Fruit fly (Drosophila melanogaster) whole organism, prepupa: ENCODE data around the gene CG17734.

Experiments
- CG10631 ChIP-seq: fragments of 200-800 bp; sonication (Bioruptor generic); optimal IDR thresholded peaks from 2 replicates; lab custom pipeline; 2016; ENCODE audit warnings: missing biosample characterization, missing genetic modification characterization
- CG11294 ChIP-seq: fragments of 200-800 bp; sonication (Bioruptor generic); IDR thresholded peaks from 2 replicates; pipeline ENCODE4 v1.3.6; 2022; ENCODE audit warnings: missing biosample characterization, missing genetic modification characterization
- CG11762 ChIP-seq: fragments of 200-800 bp; sonication (Bioruptor generic); optimal IDR thresholded peaks from 3 replicates; lab custom pipeline; 2016; ENCODE audit warnings: missing biosample characterization, missing genetic modification characterization; ENCODE audit not compliant: insufficient read depth
- CG11902 ChIP-seq: fragments of 200-800 bp; sonication (Bioruptor generic); optimal IDR thresholded peaks from 3 replicates; lab custom pipeline; 2016; ENCODE audit warnings: missing biosample characterization, missing genetic modification characterization
- CG1621 ChIP-seq: fragments of 200-800 bp; sonication (Bioruptor generic); optimal IDR thresholded peaks from 3 replicates; lab custom pipeline; 2018; ENCODE audit warnings: missing biosample characterization, mild to moderate bottlenecking, missing genetic modification characterization
- CG16779 ChIP-seq: fragments of 200-800 bp; sonication (Bioruptor generic); optimal IDR thresholded peaks from 3 replicates; lab custom pipeline; 2017; ENCODE audit warnings: missing biosample characterization, mild to moderate bottlenecking, missing genetic modification characterization
- CG3032 ChIP-seq: fragments of 200-800 bp; optimal IDR thresholded peaks from 2 replicates; lab custom pipeline; 2019; ENCODE audit warnings: missing biosample characterization, mild to moderate bottlenecking, missing genetic modification characterization, moderate library complexity
- CG34406 ChIP-seq: fragments of 200-800 bp; sonication (Bioruptor generic); optimal IDR thresholded peaks from 3 replicates; lab custom pipeline; 2016; ENCODE audit warnings: missing biosample characterization, missing genetic modification characterization
- CG3919 ChIP-seq: fragments of 200-800 bp; sonication (Bioruptor generic); optimal IDR thresholded peaks from 3 replicates; lab custom pipeline; 2016; ENCODE audit warnings: missing biosample characterization, missing genetic modification characterization
- CG6163 ChIP-seq: fragments of 200-800 bp; sonication (Bioruptor generic); IDR thresholded peaks from 3 replicates; pipeline ENCODE4 v1.3.6; 2022; ENCODE audit warnings: missing biosample characterization, missing genetic modification characterization
- CG6276 ChIP-seq: fragments of 200-800 bp; sonication (Bioruptor generic); optimal IDR thresholded peaks from 2 replicates; lab custom pipeline; 2017; ENCODE audit warnings: missing biosample characterization, mild to moderate bottlenecking, missing genetic modification characterization
- CG6792 ChIP-seq: fragments of 200-800 bp; sonication (Bioruptor generic); optimal IDR thresholded peaks from 3 replicates; lab custom pipeline; 2016; ENCODE audit warnings: missing biosample characterization, missing genetic modification characterization
- CG6854 ChIP-seq: fragments of 200-800 bp; sonication (Bioruptor generic); optimal IDR thresholded peaks from 2 replicates; lab custom pipeline; 2017; ENCODE audit warnings: missing biosample characterization, mild to moderate bottlenecking, missing genetic modification characterization
- CG7368 ChIP-seq: fragments of 200-800 bp; sonication (Bioruptor generic); optimal IDR thresholded peaks from 3 replicates; lab custom pipeline; 2016; ENCODE audit warnings: missing biosample characterization, missing genetic modification characterization
- CG8319 ChIP-seq: fragments of 200-800 bp; sonication (Bioruptor generic); optimal IDR thresholded peaks from 3 replicates; lab custom pipeline; 2016; ENCODE audit warnings: missing biosample characterization, missing genetic modification characterization
- CG8632 ChIP-seq: fragments of 200-800 bp; sonication (Bioruptor generic); optimal IDR thresholded peaks from 3 replicates; lab custom pipeline; 2016; ENCODE audit warnings: missing biosample characterization, missing genetic modification characterization
- CG9139 ChIP-seq: fragments of 200-800 bp; sonication (Bioruptor generic); optimal IDR thresholded peaks from 3 replicates; lab custom pipeline; 2017; ENCODE audit warnings: missing biosample characterization, mild to moderate bottlenecking, missing genetic modification characterization
- Eip78C ChIP-seq: fragments of 200-800 bp; sonication (Bioruptor generic); peaks from one replicate; lab custom pipeline; 2016; ENCODE audit warnings: missing biosample characterization, missing genetic modification characterization
- Eip93F ChIP-seq: fragments of 200-800 bp; sonication (Bioruptor generic); optimal IDR thresholded peaks from 2 replicates; lab custom pipeline; 2016; ENCODE audit warnings: missing biosample characterization, mild to moderate bottlenecking, missing genetic modification characterization
- Ets21C ChIP-seq: fragments of 200-800 bp; sonication (Bioruptor generic); optimal IDR thresholded peaks from 3 replicates; lab custom pipeline; 2016; ENCODE audit warnings: missing biosample characterization, missing genetic modification characterization
- Ets96B ChIP-seq: fragments of 200-800 bp; optimal IDR thresholded peaks from 2 replicates; lab custom pipeline; 2019; ENCODE audit warnings: missing biosample characterization, mild to moderate bottlenecking, missing genetic modification characterization, moderate library complexity
- Gug ChIP-seq: fragments of 200-800 bp; sonication (Bioruptor generic); IDR thresholded peaks from 2 replicates; pipeline ENCODE4 v1.3.6; 2022; ENCODE audit warnings: missing biosample characterization, missing genetic modification characterization
- Hr38 ChIP-seq: sonication (Bioruptor generic); optimal IDR thresholded peaks from 2 replicates; lab custom pipeline; 2016; ENCODE audit warnings: missing biosample characterization, missing genetic modification characterization
- Hr4 ChIP-seq: fragments of 200-800 bp; sonication (Bioruptor generic); optimal IDR thresholded peaks from 3 replicates; lab custom pipeline; 2016; ENCODE audit warnings: missing biosample characterization, missing genetic modification characterization
- Lpt ChIP-seq: fragments of 200-800 bp; sonication (Bioruptor generic); optimal IDR thresholded peaks from 3 replicates; lab custom pipeline; 2016; ENCODE audit warnings: missing biosample characterization, missing genetic modification characterization
- OdsH ChIP-seq: fragments of 200-800 bp; sonication (Bioruptor generic); optimal IDR thresholded peaks from 3 replicates; lab custom pipeline; 2016; ENCODE audit warnings: missing biosample characterization, missing genetic modification characterization
- Smox ChIP-seq: fragments of 200-800 bp; sonication (Bioruptor generic); optimal IDR thresholded peaks from 3 replicates; lab custom pipeline; 2016; ENCODE audit warnings: missing biosample characterization, missing genetic modification characterization
- Sox14 ChIP-seq: fragments of 200-800 bp; sonication (Bioruptor generic); optimal IDR thresholded peaks from 3 replicates; lab custom pipeline; 2016; ENCODE audit warnings: missing biosample characterization, missing genetic modification characterization
- Sox15 ChIP-seq: fragments of 200-800 bp; sonication (Bioruptor generic); optimal IDR thresholded peaks from 3 replicates; lab custom pipeline; 2016; ENCODE audit warnings: missing biosample characterization, missing genetic modification characterization
- achi ChIP-seq: fragments of 200-800 bp; sonication (Bioruptor generic); optimal IDR thresholded peaks from 3 replicates; lab custom pipeline; 2016; ENCODE audit warnings: missing biosample characterization, missing genetic modification characterization
- acj6 ChIP-seq: fragments of 200-800 bp; sonication (Bioruptor generic); optimal IDR thresholded peaks from 3 replicates; lab custom pipeline; 2016; ENCODE audit warnings: missing biosample characterization, missing genetic modification characterization
- cyc ChIP-seq: fragments of 200-800 bp; sonication (Bioruptor generic); optimal IDR thresholded peaks from 3 replicates; lab custom pipeline; 2016; ENCODE audit warnings: missing biosample characterization, missing genetic modification characterization
- dac ChIP-seq: fragments of 200-800 bp; sonication (Bioruptor generic); optimal IDR thresholded peaks from 2 replicates; lab custom pipeline; 2017; ENCODE audit warnings: missing biosample characterization, mild to moderate bottlenecking, missing genetic modification characterization
- dsx ChIP-seq: fragments of 200-800 bp; optimal IDR thresholded peaks from 3 replicates; lab custom pipeline; 2019; ENCODE audit warnings: missing biosample characterization, mild to moderate bottlenecking, missing genetic modification characterization, moderate library complexity; ENCODE audit not compliant: poor library complexity, severe bottlenecking
- eg ChIP-seq: fragments of 200-800 bp; sonication (Bioruptor generic); IDR thresholded peaks from 3 replicates; pipeline ENCODE4 v1.3.6; 2022; ENCODE audit warnings: missing biosample characterization, missing genetic modification characterization
- fd59A ChIP-seq: fragments of 200-800 bp; sonication (Bioruptor generic); optimal IDR thresholded peaks from 2 replicates; lab custom pipeline; 2017; ENCODE audit warnings: missing biosample characterization, mild to moderate bottlenecking, missing genetic modification characterization, missing genetic modification reagents
- fd85E ChIP-seq: fragments of 200-800 bp; sonication (Bioruptor generic); optimal IDR thresholded peaks from 3 replicates; lab custom pipeline; 2016; ENCODE audit warnings: missing biosample characterization, missing genetic modification characterization
- fkh ChIP-seq: fragments of 200-800 bp; sonication (Bioruptor generic); optimal IDR thresholded peaks from 3 replicates; lab custom pipeline; 2017; ENCODE audit warnings: missing biosample characterization, mild to moderate bottlenecking, missing genetic modification characterization, moderate library complexity
- lz ChIP-seq: fragments of 200-800 bp; sonication (Bioruptor generic); optimal IDR thresholded peaks from 3 replicates; lab custom pipeline; 2016; ENCODE audit warnings: missing biosample characterization, missing genetic modification characterization
- net ChIP-seq: fragments of 200-800 bp; sonication (Bioruptor generic); optimal IDR thresholded peaks from 3 replicates; lab custom pipeline; 2016; ENCODE audit warnings: missing biosample characterization, missing genetic modification characterization
- salr ChIP-seq, 2 experiments: fragments of 200-800 bp; sonication (Bioruptor generic); optimal IDR thresholded peaks; 3 replicates each; lab custom pipeline; 2016 to 2018; ENCODE audit warnings: missing biosample characterization in 2 of 2, missing genetic modification characterization in 2 of 2, mild to moderate bottlenecking in 1 of 2
- spab ChIP-seq: fragments of 200-800 bp; sonication (Bioruptor generic); optimal IDR thresholded peaks from 2 replicates; lab custom pipeline; 2017; ENCODE audit warnings: missing biosample characterization, mild to moderate bottlenecking, missing genetic modification characterization, missing genetic modification reagents
- ss ChIP-seq, 2 experiments: fragments of 200-800 bp; sonication (Bioruptor generic); optimal IDR thresholded peaks; 2 replicates in 1 of 2; 3 replicates in 1 of 2; lab custom pipeline; 2017 to 2018; ENCODE audit warnings: mild to moderate bottlenecking in 2 of 2, missing biosample characterization in 2 of 2, missing genetic modification characterization in 2 of 2, moderate library complexity in 1 of 2
- svp ChIP-seq: fragments of 200-800 bp; sonication (Bioruptor generic); peaks from one replicate; lab custom pipeline; 2016; ENCODE audit warnings: missing biosample characterization, missing genetic modification characterization

Gene CG17734

dm6 chr3R:11226496-11226895 lies 17.3 kb downstream of the CG17734 start, which contains the start of gene CG17726 (continued):
- TF ChIP-seq Lpt (GFP tag; lab: Kevin White, UChicago) (peak; percentile 87), CG6276 (GFP tag; lab: Kevin White, UChicago) (no peak), dsx (GFP tag; lab: Kevin White, UChicago) (peak; percentile 96), CG6163 (GFP tag; lab: Robert Waterston, UW) (peak; percentile 99), CG10631 (GFP tag; lab: Kevin White, UChicago) (no peak), net (GFP tag; lab: Kevin White, UChicago) (peak; percentile 96), svp (GFP tag; lab: Kevin White, UChicago) (peak; percentile 98), fd59A (GFP tag; lab: Kevin White, UChicago) (peak; percentile 90), CG6792 (GFP tag; lab: Kevin White, UChicago) (peak; percentile 97), Hr4 (GFP tag; lab: Kevin White, UChicago) (no peak), CG8632 (GFP tag; lab: Kevin White, UChicago) (peak; percentile 97), CG7368 (GFP tag; lab: Kevin White, UChicago) (peak; percentile 94), CG16779 (no peak), Gug (peak; percentile 96), fkh (GFP tag; lab: Kevin White, UChicago) (no peak), spab (no peak), acj6 (GFP tag; lab: Kevin White, UChicago) (peak; percentile 97), OdsH (peak; percentile 97), salr (GFP tag; optimal IDR thresholded peaks at IDR 0.05; lab: Kevin White, UChicago) (peak; percentile 89 to 95), CG34406 (GFP tag; lab: Kevin White, UChicago) (peak; percentile 99), ss (GFP tag; optimal IDR thresholded peaks at IDR 0.05; lab: Kevin White, UChicago) (peak in 1 of 2 experiments; percentile 96), dac (GFP tag; lab: Kevin White, UChicago) (peak; percentile 71), eg (GFP tag; lab: Robert Waterston, UW) (peak; percentile 99), Sox14 (peak; percentile 97), CG8319 (GFP tag; lab: Kevin White, UChicago) (no peak), CG9139 (GFP tag; lab: Kevin White, UChicago) (peak; percentile 94), CG3919 (peak; percentile 97), CG11902 (GFP tag; lab: Kevin White, UChicago) (peak; percentile 92), Sox15 (GFP tag; lab: Kevin White, UChicago) (peak; percentile 94), CG1621 (peak; percentile 93), Ets21C (GFP tag; lab: Kevin White, UChicago) (peak; percentile 92), achi (GFP tag; lab: Kevin White, UChicago) (peak; percentile 96), lz (GFP tag; lab: Kevin White, UChicago) (peak; percentile 97), fd85E (GFP tag; lab: Kevin White, UChicago) (no peak)

dm6 chr3R:11225220-11225619 lies 18.6 kb downstream of the CG17734 start, which contains the start of gene scpr-C:
TSS of gene scpr-C (plus strand) at chr3R:11225520.
- no peak for TF ChIP-seq Ets96B
- no peak for TF ChIP-seq Eip78C
- no peak for TF ChIP-seq cyc (GFP tag; lab: Kevin White, UChicago)

dm6 chr3R:11224478-11224877 lies 19.3 kb downstream of the CG17734 start:
- TF ChIP-seq CG16779: no peak
- no peak for TF ChIP-seq fkh (GFP tag; lab: Kevin White, UChicago)
- TF ChIP-seq Gug: no peak
- TF ChIP-seq CG6854: no peak
- no peak for TF ChIP-seq Hr38 (GFP tag; lab: Kevin White, UChicago)
- TF ChIP-seq acj6 (GFP tag; lab: Kevin White, UChicago): no peak
- TF ChIP-seq Eip78C: no peak
- TF ChIP-seq ss (GFP tag; optimal IDR thresholded peaks at IDR 0.05; lab: Kevin White, UChicago): no peak
- TF ChIP-seq Eip93F (GFP tag; lab: Kevin White, UChicago): no peak
- TF ChIP-seq cyc (GFP tag; lab: Kevin White, UChicago): no peak
- no peak for TF ChIP-seq svp (GFP tag; lab: Kevin White, UChicago)
- TF ChIP-seq CG10631 (GFP tag; lab: Kevin White, UChicago): no peak
- no peak for TF ChIP-seq CG1621
- no peak for TF ChIP-seq dac (GFP tag; lab: Kevin White, UChicago)
- TF ChIP-seq CG11762 (GFP tag; lab: Kevin White, UChicago): no peak
- no peak for TF ChIP-seq CG11294 (GFP tag; lab: Robert Waterston, UW)
- no peak for TF ChIP-seq Smox (GFP tag; lab: Kevin White, UChicago)
- TF ChIP-seq CG6163 (GFP tag; lab: Robert Waterston, UW): no peak
- TF ChIP-seq CG3032: no peak
- TF ChIP-seq Hr4 (GFP tag; lab: Kevin White, UChicago): no peak
